Fruit fly (Drosophila melanogaster) whole organism, embryonic: ENCODE measurements around the gene CG4332.

Experiments used
- Bdp1 ChIP-seq: fragments of 200-800 bp; sonication (Bioruptor generic); optimal IDR thresholded peaks from 3 replicates; lab custom pipeline; 2016; ENCODE audit warnings: missing biosample characterization, missing genetic modification characterization
- CG10543 ChIP-seq: fragments of 200-800 bp; sonication (Bioruptor generic); optimal IDR thresholded peaks from 3 replicates; lab custom pipeline; 2017; ENCODE audit warnings: missing biosample characterization, mild to moderate bottlenecking, missing genetic modification characterization, moderate library complexity
- CG11247 ChIP-seq: fragments of 200-800 bp; sonication (Bioruptor generic); IDR thresholded peaks from 2 replicates; pipeline ENCODE4 v1.3.6; 2022; ENCODE audit warnings: missing biosample characterization, missing genetic modification characterization
- CG12155 ChIP-seq: fragments of 200-800 bp; sonication (Bioruptor generic); optimal IDR thresholded peaks from 3 replicates; lab custom pipeline; 2016; ENCODE audit warnings: missing biosample characterization, missing genetic modification characterization
- CG1233 ChIP-seq: fragments of 200-800 bp; sonication (Bioruptor generic); optimal IDR thresholded peaks from 4 replicates; lab custom pipeline; 2018; ENCODE audit warnings: missing biosample characterization, mild to moderate bottlenecking, missing genetic modification characterization
- CG13894 ChIP-seq: fragments of 200-800 bp; sonication (Bioruptor generic); optimal IDR thresholded peaks from 3 replicates; lab custom pipeline; 2018; ENCODE audit warnings: missing biosample characterization, mild to moderate bottlenecking, missing genetic modification characterization, moderate library complexity
- CG14667 ChIP-seq: fragments of 200-800 bp; sonication (Bioruptor generic); IDR thresholded peaks from 2 replicates; pipeline ENCODE4 v1.3.6; 2022; ENCODE audit warnings: missing biosample characterization, missing genetic modification characterization
- CG14860 ChIP-seq: fragments of 200-800 bp; sonication (Bioruptor generic); IDR thresholded peaks from 3 replicates; pipeline ENCODE4 v1.3.6; 2022; ENCODE audit warnings: missing biosample characterization, missing genetic modification characterization; ENCODE audit not compliant: partially characterized antibody
- CG15601 ChIP-seq: fragments of 200-800 bp; sonication (Bioruptor generic); optimal IDR thresholded peaks from 3 replicates; lab custom pipeline; 2019; ENCODE audit warnings: missing biosample characterization, mild to moderate bottlenecking, missing genetic modification characterization, moderate library complexity
- CG17328 ChIP-seq: fragments of 200-800 bp; sonication (Bioruptor generic); IDR thresholded peaks from 2 replicates; pipeline ENCODE4 v1.3.6; 2022; ENCODE audit warnings: missing biosample characterization, missing genetic modification characterization
- CG18476 ChIP-seq: fragments of 200-800 bp; sonication (Bioruptor generic); optimal IDR thresholded peaks from 2 replicates; lab custom pipeline; 2016; ENCODE audit warnings: missing biosample characterization, mild to moderate bottlenecking, missing genetic modification characterization
- CG2202 ChIP-seq: fragments of 200-800 bp; sonication (Bioruptor generic); optimal IDR thresholded peaks from 2 replicates; lab custom pipeline; 2018; ENCODE audit warnings: missing biosample characterization, mild to moderate bottlenecking, missing genetic modification characterization
- CG3065 ChIP-seq: fragments of 200-800 bp; sonication (Bioruptor generic); optimal IDR thresholded peaks from 2 replicates; lab custom pipeline; 2016; ENCODE audit warnings: missing biosample characterization, missing genetic modification characterization
- CG3726 ChIP-seq: fragments of 200-800 bp; sonication (Bioruptor generic); IDR thresholded peaks from 3 replicates; pipeline ENCODE4, ENCODE4 v1.3.6; 2022; ENCODE audit warnings: missing biosample characterization, missing genetic modification characterization
- CG3847 ChIP-seq: fragments of 200-800 bp; sonication (Bioruptor generic); IDR thresholded peaks from 2 replicates; pipeline ENCODE4 v1.3.6; 2022; ENCODE audit warnings: missing biosample characterization, missing genetic modification characterization
- CG4404 ChIP-seq: fragments of 200-800 bp; sonication (Bioruptor generic); IDR thresholded peaks from 2 replicates; pipeline ENCODE4 v1.3.6; 2022; ENCODE audit warnings: missing biosample characterization, missing genetic modification characterization
- CG4707 ChIP-seq: fragments of 200-800 bp; sonication (Bioruptor generic); optimal IDR thresholded peaks from 2 replicates; lab custom pipeline; 2018; ENCODE audit warnings: missing biosample characterization, mild to moderate bottlenecking, missing genetic modification characterization, moderate library complexity
- CG6765 ChIP-seq: fragments of 200-800 bp; sonication (Bioruptor generic); optimal IDR thresholded peaks from 3 replicates; lab custom pipeline; 2017; ENCODE audit warnings: missing biosample characterization, mild to moderate bottlenecking, missing genetic modification characterization
- CG7786 ChIP-seq: fragments of 200-800 bp; sonication (Bioruptor generic); optimal IDR thresholded peaks from 2 replicates; lab custom pipeline; 2016; ENCODE audit warnings: missing biosample characterization, missing genetic modification characterization
- D19B ChIP-seq: fragments of 200-800 bp; sonication (Bioruptor generic); optimal IDR thresholded peaks from 2 replicates; lab custom pipeline; 2017; ENCODE audit warnings: missing biosample characterization, mild to moderate bottlenecking, missing genetic modification characterization
- Dek ChIP-seq: fragments of 200-800 bp; sonication (Bioruptor generic); optimal IDR thresholded peaks from 3 replicates; lab custom pipeline; 2019; ENCODE audit warnings: missing biosample characterization, mild to moderate bottlenecking, missing genetic modification characterization, moderate library complexity
- Dll ChIP-seq: fragments of 200-800 bp; sonication (Bioruptor generic); IDR thresholded peaks from 4 replicates; pipeline ENCODE4 v1.3.6; 2022; ENCODE audit warnings: missing biosample characterization, missing genetic modification characterization; ENCODE audit not compliant: partially characterized antibody
- Drgx ChIP-seq: fragments of 200-800 bp; sonication (Bioruptor generic); IDR thresholded peaks from 2 replicates; pipeline ENCODE4 v1.3.6; 2022; ENCODE audit warnings: missing biosample characterization, missing genetic modification characterization
- E2f1 ChIP-seq: fragments of 200-800 bp; sonication (Bioruptor generic); IDR thresholded peaks from 2 replicates; pipeline ENCODE4 v1.3.6; 2022; ENCODE audit warnings: missing biosample characterization, missing genetic modification characterization
- E2f2 ChIP-seq: fragments of 200-800 bp; sonication (Bioruptor generic); IDR thresholded peaks from 2 replicates; pipeline ENCODE4 v1.3.6; 2022; ENCODE audit warnings: missing biosample characterization, missing genetic modification characterization
- Ets97D ChIP-seq: fragments of 200-800 bp; sonication (Bioruptor generic); optimal IDR thresholded peaks from 3 replicates; lab custom pipeline; 2016; ENCODE audit warnings: missing biosample characterization, missing genetic modification characterization
- H15 ChIP-seq: fragments of 200-800 bp; sonication (Bioruptor generic); IDR thresholded peaks from 3 replicates; pipeline ENCODE4 v1.3.6; 2022; ENCODE audit warnings: missing biosample characterization, missing genetic modification characterization
- Hmr ChIP-seq: fragments of 200-800 bp; sonication (Bioruptor generic); optimal IDR thresholded peaks from 3 replicates; lab custom pipeline; 2017; ENCODE audit warnings: mild to moderate bottlenecking, missing biosample characterization, missing genetic modification reagents, missing genetic modification characterization
- Hr3 ChIP-seq: fragments of 200-800 bp; sonication (Bioruptor generic); optimal IDR thresholded peaks from 3 replicates; lab custom pipeline; 2016; ENCODE audit warnings: missing biosample characterization, missing genetic modification characterization
- Med ChIP-seq: fragments of 200-800 bp; sonication (Bioruptor generic); peaks from one replicate; lab custom pipeline; 2016; ENCODE audit warnings: missing biosample characterization, missing genetic modification characterization, mild to moderate bottlenecking, inconsistent platforms, moderate library complexity
- Nf-YC ChIP-seq: fragments of 200-800 bp; optimal IDR thresholded peaks from 3 replicates; lab custom pipeline; 2019; ENCODE audit warnings: missing biosample characterization, mild to moderate bottlenecking, missing genetic modification characterization, moderate library complexity
- Ptx1 ChIP-seq: fragments of 200-800 bp; sonication (Bioruptor generic); IDR thresholded peaks from 2 replicates; pipeline ENCODE4 v1.3.6; 2022; ENCODE audit warnings: missing biosample characterization, missing genetic modification characterization
- Rx ChIP-seq: fragments of 200-800 bp; sonication (Bioruptor generic); IDR thresholded peaks from 2 replicates; pipeline ENCODE4 v1.3.6; 2022; ENCODE audit warnings: missing biosample characterization, missing genetic modification characterization
- Side ChIP-seq: fragments of 200-800 bp; sonication (Bioruptor generic); optimal IDR thresholded peaks from 2 replicates; lab custom pipeline; 2016; ENCODE audit warnings: missing biosample characterization, missing genetic modification characterization
- Spps ChIP-seq: fragments of 200-800 bp; sonication (Bioruptor generic); optimal IDR thresholded peaks from 2 replicates; lab custom pipeline; 2018; ENCODE audit warnings: missing biosample characterization, mild to moderate bottlenecking, missing genetic modification characterization
- Vsx1 ChIP-seq: fragments of 200-800 bp; sonication (Bioruptor generic); optimal IDR thresholded peaks from 2 replicates; lab custom pipeline; 2017; ENCODE audit warnings: missing biosample characterization, mild to moderate bottlenecking, missing genetic modification characterization, missing genetic modification reagents
- chm ChIP-seq: fragments of 200-800 bp; sonication (Bioruptor generic); IDR thresholded peaks from 2 replicates; pipeline ENCODE4 v1.3.6; 2022; ENCODE audit warnings: missing biosample characterization, missing genetic modification characterization
- crol ChIP-seq: fragments of 200-800 bp; sonication (Bioruptor generic); IDR thresholded peaks from 2 replicates; pipeline ENCODE4 v1.3.6; 2022; ENCODE audit warnings: missing biosample characterization, missing genetic modification characterization
- dysf ChIP-seq: fragments of 200-800 bp; sonication (Bioruptor generic); IDR thresholded peaks from 3 replicates; pipeline ENCODE4 v1.3.6; 2022; ENCODE audit warnings: missing biosample characterization, missing genetic modification characterization
- ewg ChIP-seq: fragments of 200-800 bp; sonication (Bioruptor generic); optimal IDR thresholded peaks from 3 replicates; lab custom pipeline; 2017; ENCODE audit warnings: mild to moderate bottlenecking, missing biosample characterization, missing genetic modification reagents, missing genetic modification characterization
- gro ChIP-seq: fragments of 200-800 bp; sonication (Bioruptor generic); optimal IDR thresholded peaks from 2 replicates; lab custom pipeline; 2016; ENCODE audit warnings: missing biosample characterization, missing genetic modification characterization
- jumu ChIP-seq: fragments of 200-800 bp; sonication (Bioruptor generic); optimal IDR thresholded peaks from 3 replicates; lab custom pipeline; 2016; ENCODE audit warnings: missing biosample characterization, missing genetic modification characterization
- kni ChIP-seq: fragments of 200-800 bp; sonication (Bioruptor generic); optimal IDR thresholded peaks from 3 replicates; lab custom pipeline; 2017; ENCODE audit warnings: mild to moderate bottlenecking, missing biosample characterization, missing genetic modification reagents, missing genetic modification characterization
- maf-S ChIP-seq: fragments of 200-800 bp; sonication (Bioruptor generic); optimal IDR thresholded peaks from 2 replicates; lab custom pipeline; 2016; ENCODE audit warnings: missing biosample characterization, missing genetic modification characterization
- mirr ChIP-seq: fragments of 200-800 bp; sonication (Bioruptor generic); optimal IDR thresholded peaks from 3 replicates; lab custom pipeline; 2018; ENCODE audit warnings: missing biosample characterization, mild to moderate bottlenecking, missing genetic modification characterization
- nerfin-1 ChIP-seq: fragments of 200-800 bp; sonication (Bioruptor generic); optimal IDR thresholded peaks from 3 replicates; lab custom pipeline; 2019; ENCODE audit warnings: missing biosample characterization, mild to moderate bottlenecking, missing genetic modification characterization, moderate library complexity
- pita ChIP-seq: fragments of 200-800 bp; sonication (Bioruptor generic); optimal IDR thresholded peaks from 2 replicates; lab custom pipeline; 2017; ENCODE audit warnings: missing biosample characterization, mild to moderate bottlenecking, missing genetic modification characterization
- pros ChIP-seq: fragments of 200-800 bp; sonication (Bioruptor generic); optimal IDR thresholded peaks from 3 replicates; lab custom pipeline; 2019; ENCODE audit warnings: missing biosample characterization, mild to moderate bottlenecking, missing genetic modification characterization, moderate library complexity
- tgo ChIP-seq: fragments of 200-800 bp; sonication (Bioruptor generic); IDR thresholded peaks from 3 replicates; pipeline ENCODE4 v1.3.6; 2022; ENCODE audit warnings: missing biosample characterization, missing genetic modification characterization

CG4332 gene

DNA sequence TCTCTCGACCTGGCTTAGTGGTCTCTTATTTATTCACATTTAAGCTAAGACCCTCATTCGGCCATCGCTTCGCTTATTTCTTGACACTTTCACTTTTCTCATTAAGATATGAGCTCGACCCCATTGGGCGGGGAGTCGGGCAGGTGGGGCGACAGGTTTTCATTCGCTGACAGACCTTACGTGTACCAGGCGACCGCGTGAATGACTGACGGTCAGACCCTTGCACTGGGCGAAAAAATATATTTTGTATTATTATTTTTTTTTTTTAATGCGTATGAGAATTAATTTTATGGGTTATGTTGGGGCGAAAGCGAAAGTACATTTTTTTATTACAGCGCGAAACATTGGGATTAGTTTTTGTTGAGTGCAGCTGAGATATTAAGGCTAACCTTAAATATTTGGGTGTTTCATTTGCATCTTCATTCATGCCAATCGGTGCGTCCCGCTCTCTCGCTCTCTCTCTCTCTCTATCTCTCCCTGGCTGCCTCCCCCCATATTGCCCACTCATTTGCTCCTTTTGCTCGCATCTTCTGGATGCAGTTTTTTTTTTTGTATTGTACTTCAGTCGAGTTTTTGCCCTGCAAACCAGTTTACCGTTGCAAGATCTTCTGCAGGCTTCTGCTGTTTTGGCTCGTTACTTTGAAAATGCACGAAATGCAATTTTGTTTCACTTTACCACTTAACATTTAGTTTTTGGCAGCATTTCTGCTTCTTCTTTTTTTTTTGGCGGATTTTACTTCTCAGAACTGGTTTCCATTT is 17.7 kb upstream of the CG4332 start (continued):
- TF ChIP-seq CG15601 (tag; lab: Kevin White, UChicago) (peak; percentile 50), CG4404 (0 out of 2 replicates have a peak, but pooled peaks have one; percentile 8), dysf (peak; percentile 71), CG11247 (GFP tag; lab: Robert Waterston, UW) (no peak), Spps (tag; lab: Kevin White, UChicago) (no peak), Rx (peak; percentile 47; the same call in 1 of the 2 replicates), CG14667 (GFP tag; lab: Robert Waterston, UW) (peak; percentile 29; the same call in 1 of the 2 replicates), gro (no peak), CG13894 (no peak), CG6765 (GFP tag; lab: Kevin White, UChicago) (no peak), kni (GFP tag; lab: Kevin White, UChicago) (peak; percentile 37), Vsx1 (GFP tag; lab: Kevin White, UChicago) (no peak), H15 (GFP tag; lab: Robert Waterston, UW) (peak; percentile 74; the same call in 2 of the 3 replicates), chm (0 out of 2 replicates have a peak, but pooled peaks have one; percentile 13), CG3065 (GFP tag; lab: Kevin White, UChicago) (no peak), jumu (GFP tag; lab: Kevin White, UChicago) (no peak), Hr3 (GFP tag; lab: Kevin White, UChicago) (peak; percentile 12), D19B (GFP tag; lab: Kevin White, UChicago) (no peak), CG14860 (no peak), CG7786 (GFP tag; lab: Kevin White, UChicago) (no peak), Dek (tag; lab: Kevin White, UChicago) (no peak), Dll (GFP tag; lab: Robert Waterston, UW) (no peak), nerfin-1 (tag; lab: Kevin White, UChicago) (peak; percentile 61), CG18476 (GFP tag; lab: Kevin White, UChicago) (no peak), pros (GFP tag; lab: Kevin White, UChicago) (peak; percentile 39), E2f2 (GFP tag; lab: Robert Waterston, UW) (peak; percentile 49; the same call in 1 of the 2 replicates), Med (peak; percentile 90), tgo (GFP tag; lab: Robert Waterston, UW) (peak; percentile 68), crol (peak; percentile 31; the same call in 1 of the 2 replicates), CG12155 (no peak), Ets97D (GFP tag; lab: Kevin White, UChicago) (no peak), Ptx1 (GFP tag; lab: Robert Waterston, UW) (peak; percentile 74), pita (GFP tag; lab: Kevin White, UChicago) (no peak), Bdp1 (no peak), Drgx (GFP tag; lab: Robert Waterston, UW) (peak; percentile 64), CG3847 (peak; percentile 19; the same call in 1 of the 2 replicates), CG4707 (no peak), Side (GFP tag; lab: Kevin White, UChicago) (no peak), CG1233 (peak; percentile 49), CG3726 (0 out of 3 replicates have a peak, but pooled peaks have one; percentile 62), CG10543 (GFP tag; lab: Kevin White, UChicago) (no peak), CG2202 (tag; lab: Kevin White, UChicago) (peak; percentile 20), E2f1 (GFP tag; lab: Robert Waterston, UW) (peak; percentile 51; the same call in 1 of the 2 replicates), Nf-YC (tag; lab: Kevin White, UChicago) (peak; percentile 27), mirr (GFP tag; lab: Kevin White, UChicago) (no peak), maf-S (GFP tag; lab: Kevin White, UChicago) (no peak), CG17328 (GFP tag; lab: Robert Waterston, UW) (peak; percentile 75), ewg (GFP tag; lab: Kevin White, UChicago) (peak; percentile 43), Hmr (GFP tag; lab: Kevin White, UChicago) (no peak)
